Worm (Caenorhabditis elegans) whole organism, early embryonic: ENCODE results near the gene F25D1.8.

Source experiments
- B0310.2 ChIP-seq: sonication (generic microtip); optimal IDR thresholded peaks from 2 replicates; lab custom pipeline; 2016; ENCODE audit warnings: mild to moderate bottlenecking, missing genetic modification characterization, missing compliant biosample characterization
- F13C5.2 ChIP-seq: sonication (generic microtip); optimal IDR thresholded peaks from 2 replicates; lab custom pipeline; 2017; ENCODE audit warnings: mild to moderate bottlenecking, missing genetic modification characterization, inconsistent platforms, missing compliant biosample characterization
- aly-1 ChIP-seq: sonication (generic microtip); optimal IDR thresholded peaks from 2 replicates; lab custom pipeline; 2016; ENCODE audit warnings: missing genetic modification characterization, missing compliant biosample characterization
- ama-1 ChIP-seq: fragments of 150-350 bp; optimal IDR thresholded peaks from 2 replicates; lab custom pipeline; 2014
- ceh-13 ChIP-seq: fragments of 200-800 bp; sonication (Bioruptor generic); optimal IDR thresholded peaks from 2 replicates; lab custom pipeline; 2018; ENCODE audit warnings: mild to moderate bottlenecking, missing genetic modification characterization, missing compliant biosample characterization
- ceh-36 ChIP-seq: sonication (generic microtip); optimal IDR thresholded peaks from 2 replicates; lab custom pipeline; 2016; ENCODE audit warnings: missing genetic modification characterization, inconsistent platforms, missing compliant biosample characterization
- ets-7 ChIP-seq: sonication (generic microtip); optimal IDR thresholded peaks from 2 replicates; lab custom pipeline; 2016; ENCODE audit warnings: missing genotype, missing genetic modification characterization, missing compliant biosample characterization
- flt-1 ChIP-seq: fragments of 200-800 bp; sonication (Bioruptor generic); IDR thresholded peaks from 2 replicates; pipeline ENCODE4 v1.3.6; 2022; ENCODE audit warnings: missing genetic modification characterization, missing compliant biosample characterization
- hmbx-1 ChIP-seq: sonication (generic microtip); optimal IDR thresholded peaks from 2 replicates; lab custom pipeline; 2016; ENCODE audit warnings: mild to moderate bottlenecking, missing genetic modification characterization, missing compliant biosample characterization
- hmg-4 ChIP-seq: fragments of 200-800 bp; sonication (Bioruptor generic); optimal IDR thresholded peaks from 2 replicates; lab custom pipeline; 2018; ENCODE audit warnings: mild to moderate bottlenecking, missing genetic modification characterization, missing compliant biosample characterization
- hnd-1 ChIP-seq: sonication (generic microtip); optimal IDR thresholded peaks from 2 replicates; lab custom pipeline; 2016; ENCODE audit warnings: missing genetic modification characterization, missing compliant biosample characterization
- pes-1 ChIP-seq: fragments of 200-800 bp; sonication (Bioruptor generic); IDR thresholded peaks from 2 replicates; pipeline ENCODE4 v1.3.6; 2022; ENCODE audit warnings: missing genetic modification reagents, missing genetic modification characterization, missing compliant biosample characterization
- scrt-1 ChIP-seq: fragments of 200-800 bp; sonication (Bioruptor generic); IDR thresholded peaks from 2 replicates; pipeline ENCODE4 v1.3.6; 2022; ENCODE audit warnings: missing genetic modification characterization, missing compliant biosample characterization
- sea-1 ChIP-seq: fragments of 200-800 bp; sonication (Bioruptor generic); conservative IDR thresholded peaks from 2 replicates; pipeline ENCODE4 v1.3.6; 2022; ENCODE audit warnings: missing genetic modification characterization, missing compliant biosample characterization
- tbx-11 ChIP-seq: fragments of 200-800 bp; sonication (Bioruptor generic); IDR thresholded peaks from 2 replicates; pipeline ENCODE4 v1.3.6; 2022; ENCODE audit warnings: missing genetic modification characterization, missing compliant biosample characterization
- tbx-37 ChIP-seq: fragments of 200-800 bp; sonication (Bioruptor generic); conservative IDR thresholded peaks from 2 replicates; pipeline ENCODE4 v1.3.6; 2022; ENCODE audit warnings: missing genetic modification reagents, missing genetic modification characterization, missing compliant biosample characterization
- tra-4 ChIP-seq: sonication (generic microtip); optimal IDR thresholded peaks from 2 replicates; lab custom pipeline; 2017; ENCODE audit warnings: missing genetic modification characterization, missing compliant biosample characterization

F25D1.8 gene

ce11 chrV:10535325-10535724, 3.9 kb upstream of the F25D1.8 start:
- TF ChIP-seq B0310.2 (tag; lab: Kevin White, UChicago) (no peak), hmbx-1 (tag; lab: Kevin White, UChicago) (no peak), hnd-1 (tag; lab: Kevin White, UChicago) (no peak), hmg-4 (GFP tag; lab: Kevin White, UChicago) (no peak), ama-1 (lab: Kevin White, UChicago) (no peak), tra-4 (tag; lab: Kevin White, UChicago) (no peak), tbx-11 (no peak), aly-1 (tag; lab: Kevin White, UChicago) (no peak), ceh-13 (GFP tag; lab: Kevin White, UChicago) (no peak), ets-7 (tag; lab: Kevin White, UChicago) (no peak), sea-1 (GFP tag; lab: Robert Waterston, UW) (no peak), tbx-37 (GFP tag; lab: Robert Waterston, UW) (no peak), F13C5.2 (tag; lab: Kevin White, UChicago) (no peak)

- TF ChIP-seq hmbx-1 (tag; lab: Kevin White, UChicago), result no peak
- no peak for TF ChIP-seq sea-1 (GFP tag; lab: Robert Waterston, UW)
- TF ChIP-seq scrt-1 (GFP tag; lab: Robert Waterston, UW), result no peak
- TF ChIP-seq ceh-13 (GFP tag; lab: Kevin White, UChicago), result no peak
- no peak for TF ChIP-seq flt-1 (GFP tag; lab: Robert Waterston, UW)
- TF ChIP-seq aly-1 (tag; lab: Kevin White, UChicago), result no peak
- no peak for TF ChIP-seq B0310.2 (tag; lab: Kevin White, UChicago)
- no peak for TF ChIP-seq F13C5.2 (tag; lab: Kevin White, UChicago)
- no peak for TF ChIP-seq tbx-11
- no peak for TF ChIP-seq ceh-36 (tag; lab: Kevin White, UChicago)
- TF ChIP-seq hmg-4 (GFP tag; lab: Kevin White, UChicago), result no peak
- no peak for TF ChIP-seq hnd-1 (tag; lab: Kevin White, UChicago)
- TF ChIP-seq pes-1, result no peak
- TF ChIP-seq ets-7 (tag; lab: Kevin White, UChicago), result no peak
- no peak for TF ChIP-seq tra-4 (tag; lab: Kevin White, UChicago)
- no peak for TF ChIP-seq tbx-37 (GFP tag; lab: Robert Waterston, UW)
- no peak for TF ChIP-seq ama-1 (lab: Kevin White, UChicago)
Observed at ce11 chrV:10536095-10536691, 3.0 kb upstream of the F25D1.8 start, which contains the start of gene ppm-1.A. Gene ppm-1.A, minus strand, starts transcription at chrV:10536388.

ce11 chrV:10536808-10537207, 2.4 kb upstream of the F25D1.8 start:
- TF ChIP-seq ceh-13 (GFP tag; lab: Kevin White, UChicago) (no peak), B0310.2 (tag; lab: Kevin White, UChicago) (no peak), tbx-11 (no peak), ceh-36 (tag; lab: Kevin White, UChicago) (no peak), F13C5.2 (tag; lab: Kevin White, UChicago) (peak; percentile 11), scrt-1 (GFP tag; lab: Robert Waterston, UW) (no peak), flt-1 (GFP tag; lab: Robert Waterston, UW) (no peak), ets-7 (tag; lab: Kevin White, UChicago) (no peak), ama-1 (lab: Kevin White, UChicago) (no peak), hmg-4 (GFP tag; lab: Kevin White, UChicago) (peak; percentile 50), aly-1 (tag; lab: Kevin White, UChicago) (no peak), hnd-1 (tag; lab: Kevin White, UChicago) (no peak)

ce11 chrV:10540024-10540423, 810 bp downstream of the F25D1.8 start, which contains the start of gene degt-1:
Gene degt-1, plus strand, starts transcription at chrV:10540324.
- TF ChIP-seq aly-1 (tag; lab: Kevin White, UChicago) (no peak), ceh-36 (tag; lab: Kevin White, UChicago) (no peak), sea-1 (GFP tag; lab: Robert Waterston, UW) (no peak), ceh-13 (GFP tag; lab: Kevin White, UChicago) (no peak), hmg-4 (GFP tag; lab: Kevin White, UChicago) (no peak), tbx-37 (GFP tag; lab: Robert Waterston, UW) (no peak), ama-1 (lab: Kevin White, UChicago) (no peak), tra-4 (tag; lab: Kevin White, UChicago) (no peak)

ce11 chrV:10546749-10547148, 7.5 kb downstream of the F25D1.8 start, which contains the start of gene F25D1.5:
Gene F25D1.5, minus strand, starts transcription at chrV:10546783.
- no peak for TF ChIP-seq hmbx-1 (tag; lab: Kevin White, UChicago)
- TF ChIP-seq ets-7 (tag; lab: Kevin White, UChicago), result no peak
- no peak for TF ChIP-seq F13C5.2 (tag; lab: Kevin White, UChicago)
- no peak for TF ChIP-seq tbx-11
- no peak for TF ChIP-seq pes-1
- no peak for TF ChIP-seq hnd-1 (tag; lab: Kevin White, UChicago)
- TF ChIP-seq ceh-13 (GFP tag; lab: Kevin White, UChicago), result no peak
- TF ChIP-seq tra-4 (tag; lab: Kevin White, UChicago), result no peak
- TF ChIP-seq flt-1 (GFP tag; lab: Robert Waterston, UW), result no peak
- TF ChIP-seq tbx-37 (GFP tag; lab: Robert Waterston, UW), result no peak
- no peak for TF ChIP-seq aly-1 (tag; lab: Kevin White, UChicago)
- no peak for TF ChIP-seq hmg-4 (GFP tag; lab: Kevin White, UChicago)
- TF ChIP-seq ceh-36 (tag; lab: Kevin White, UChicago), result no peak
- no peak for TF ChIP-seq scrt-1 (GFP tag; lab: Robert Waterston, UW)
- no peak for TF ChIP-seq sea-1 (GFP tag; lab: Robert Waterston, UW)
- no peak for TF ChIP-seq B0310.2 (tag; lab: Kevin White, UChicago)
- TF ChIP-seq ama-1 (lab: Kevin White, UChicago), result no peak

ce11 chrV:10548981-10549380, 9.8 kb downstream of the F25D1.8 start, which contains the start of gene srd-34:
Gene srd-34, minus strand, starts transcription at chrV:10549081.
- TF ChIP-seq aly-1 (tag; lab: Kevin White, UChicago) (no peak), scrt-1 (GFP tag; lab: Robert Waterston, UW) (no peak), tbx-11 (no peak), ets-7 (tag; lab: Kevin White, UChicago) (no peak), sea-1 (GFP tag; lab: Robert Waterston, UW) (no peak), ceh-13 (GFP tag; lab: Kevin White, UChicago) (no peak), tbx-37 (GFP tag; lab: Robert Waterston, UW) (no peak), pes-1 (no peak), hnd-1 (tag; lab: Kevin White, UChicago) (no peak), tra-4 (tag; lab: Kevin White, UChicago) (no peak), hmg-4 (GFP tag; lab: Kevin White, UChicago) (no peak), flt-1 (GFP tag; lab: Robert Waterston, UW) (no peak), hmbx-1 (tag; lab: Kevin White, UChicago) (no peak), ceh-36 (tag; lab: Kevin White, UChicago) (no peak), B0310.2 (tag; lab: Kevin White, UChicago) (no peak), ama-1 (lab: Kevin White, UChicago) (no peak), F13C5.2 (tag; lab: Kevin White, UChicago) (no peak)
